Worm (Caenorhabditis elegans) whole organism, mixed stage, embryonic: Measurements from ENCODE around the gene Y49G5A.1.

Experiments
- bed-3 ChIP-seq: fragments of 200-800 bp; sonication (Bioruptor generic); optimal IDR thresholded peaks from 3 replicates; lab custom pipeline; 2018; ENCODE audit warnings: mild to moderate bottlenecking, missing genetic modification characterization, moderate library complexity, missing compliant biosample characterization
- ceh-39 ChIP-seq: fragments of 150-350 bp; optimal IDR thresholded peaks from 2 replicates; lab custom pipeline; 2014; ENCODE audit warnings: missing biosample characterization, missing genetic modification characterization
- ceh-43 ChIP-seq: fragments of 200-800 bp; sonication (Bioruptor generic); optimal IDR thresholded peaks from 2 replicates; lab custom pipeline; 2018; ENCODE audit warnings: mild to moderate bottlenecking, missing genetic modification characterization, moderate library complexity, missing compliant biosample characterization
- ces-1 ChIP-seq: fragments of 150-350 bp; optimal IDR thresholded peaks from 2 replicates; lab custom pipeline; 2014; ENCODE audit warnings: missing biosample characterization, missing genetic modification reagents, missing genetic modification characterization
- cnd-1 ChIP-seq: fragments of 200-800 bp; sonication (Bioruptor generic); optimal IDR thresholded peaks from 2 replicates; lab custom pipeline; 2018; ENCODE audit warnings: mild to moderate bottlenecking, missing genetic modification characterization, missing compliant biosample characterization
- drap-1 ChIP-seq: fragments of 200-800 bp; sonication (Bioruptor generic); optimal IDR thresholded peaks from 3 replicates; lab custom pipeline; 2018; ENCODE audit warnings: mild to moderate bottlenecking, missing genetic modification characterization, missing compliant biosample characterization
- elt-1 ChIP-seq: sonication (generic microtip); optimal IDR thresholded peaks from 2 replicates; lab custom pipeline; 2017; ENCODE audit warnings: missing genetic modification characterization, mild to moderate bottlenecking, missing compliant biosample characterization, antibody characterized with exemption, moderate library complexity, borderline replicate concordance; ENCODE audit not compliant: insufficient read depth
- elt-3 ChIP-seq: fragments of 150-350 bp; optimal IDR thresholded peaks from 2 replicates; lab custom pipeline; 2014; ENCODE audit warnings: missing biosample characterization, missing genetic modification characterization
- ham-2 ChIP-seq: fragments of 200-800 bp; sonication (Bioruptor generic); optimal IDR thresholded peaks from 2 replicates; lab custom pipeline; 2018; ENCODE audit warnings: mild to moderate bottlenecking, missing genetic modification characterization, missing compliant biosample characterization
- hlh-1 ChIP-seq: fragments of 150-350 bp; optimal IDR thresholded peaks from 2 replicates; lab custom pipeline; 2014; ENCODE audit warnings: missing biosample characterization, missing genetic modification reagents, missing genetic modification characterization
- lin-13 ChIP-seq: fragments of 150-350 bp; optimal IDR thresholded peaks from 2 replicates; lab custom pipeline; 2014; ENCODE audit warnings: missing biosample characterization, missing genetic modification characterization
- lin-32 ChIP-seq: fragments of 200-800 bp; sonication (Bioruptor generic); optimal IDR thresholded peaks from 2 replicates; lab custom pipeline; 2018; ENCODE audit warnings: mild to moderate bottlenecking, missing genetic modification characterization, missing compliant biosample characterization
- lsy-2 ChIP-seq: fragments of 150-350 bp; optimal IDR thresholded peaks from 2 replicates; lab custom pipeline; 2014; ENCODE audit warnings: missing biosample characterization, missing genetic modification characterization
- mab-5 ChIP-seq: fragments of 150-350 bp; optimal IDR thresholded peaks from 2 replicates; lab custom pipeline; 2014; ENCODE audit warnings: missing biosample characterization, missing genetic modification characterization
- mep-1 ChIP-seq: fragments of 150-350 bp; optimal IDR thresholded peaks from 2 replicates; lab custom pipeline; 2017; ENCODE audit warnings: missing biosample characterization, missing genetic modification reagents, missing genetic modification characterization, inconsistent platforms
- mls-2 ChIP-seq: sonication (generic microtip); optimal IDR thresholded peaks from 2 replicates; lab custom pipeline; 2016; ENCODE audit warnings: mild to moderate bottlenecking, missing genetic modification characterization, moderate library complexity, missing compliant biosample characterization
- nhr-12 ChIP-seq: fragments of 150-350 bp; optimal IDR thresholded peaks from 2 replicates; lab custom pipeline; 2014; ENCODE audit warnings: missing biosample characterization, missing genetic modification characterization
- nhr-2 ChIP-seq: fragments of 150-350 bp; optimal IDR thresholded peaks from 2 replicates; lab custom pipeline; 2014; ENCODE audit warnings: missing biosample characterization, missing genetic modification characterization
- nhr-237 ChIP-seq: fragments of 150-350 bp; optimal IDR thresholded peaks from 2 replicates; lab custom pipeline; 2014; ENCODE audit warnings: missing biosample characterization, missing genetic modification characterization
- nhr-28 ChIP-seq: fragments of 150-350 bp; optimal IDR thresholded peaks from 2 replicates; lab custom pipeline; 2014; ENCODE audit warnings: missing biosample characterization, missing genetic modification characterization
- nhr-76 ChIP-seq: sonication (generic microtip); optimal IDR thresholded peaks from 2 replicates; lab custom pipeline; 2017; ENCODE audit warnings: missing biosample characterization, missing genetic modification characterization
- pha-4 ChIP-seq: fragments of 150-350 bp; optimal IDR thresholded peaks from 2 replicates; lab custom pipeline; 2018; ENCODE audit warnings: missing biosample characterization, missing genetic modification reagents, missing genetic modification characterization
- sem-2 ChIP-seq: fragments of 200-800 bp; sonication (Bioruptor generic); optimal IDR thresholded peaks from 2 replicates; lab custom pipeline; 2018; ENCODE audit warnings: mild to moderate bottlenecking, missing genetic modification characterization, missing compliant biosample characterization
- snpc-4 ChIP-seq: fragments of 150-350 bp; optimal IDR thresholded peaks from 2 replicates; lab custom pipeline; 2014; ENCODE audit warnings: missing biosample characterization, missing genetic modification characterization
- sptf-1 ChIP-seq: sonication (generic microtip); optimal IDR thresholded peaks from 2 replicates; lab custom pipeline; 2017; ENCODE audit warnings: mild to moderate bottlenecking, missing genetic modification characterization, moderate library complexity, missing compliant biosample characterization
- unc-120 ChIP-seq: sonication (generic microtip); optimal IDR thresholded peaks from 2 replicates; lab custom pipeline; 2017; ENCODE audit warnings: missing genetic modification characterization, missing compliant biosample characterization; ENCODE audit not compliant: poor library complexity, severe bottlenecking
- unc-39 ChIP-seq: fragments of 150-350 bp; optimal IDR thresholded peaks from 2 replicates; lab custom pipeline; 2014; ENCODE audit warnings: missing biosample characterization, missing genetic modification characterization
- zip-8 ChIP-seq: fragments of 150-350 bp; optimal IDR thresholded peaks from 2 replicates; lab custom pipeline; 2014; ENCODE audit warnings: missing biosample characterization, missing genetic modification characterization
- ztf-11 ChIP-seq: fragments of 150-350 bp; optimal IDR thresholded peaks from 2 replicates; lab custom pipeline; 2014; ENCODE audit warnings: missing biosample characterization, missing genetic modification characterization

The Y49G5A.1 gene

ce11 chrV:5269024-5269535 lies 18.1 kb downstream of the Y49G5A.1 start, which contains the start of gene penr-1:
Gene penr-1, plus strand, starts transcription at chrV:5269485.
- no peak for TF ChIP-seq unc-120 (tag; lab: Kevin White, UChicago)
- TF ChIP-seq lsy-2 (tag; lab: Kevin White, UChicago) = peak; percentile 26
- peak; percentile 41 for TF ChIP-seq mep-1 (tag; lab: Kevin White, UChicago)
- no peak for TF ChIP-seq zip-8 (tag; lab: Kevin White, UChicago)
- no peak for TF ChIP-seq pha-4 (tag; lab: Kevin White, UChicago)
- TF ChIP-seq ces-1 = peak; percentile 50
- TF ChIP-seq lin-13 (tag; lab: Kevin White, UChicago) = peak; percentile 22
- TF ChIP-seq nhr-2 (tag; lab: Kevin White, UChicago) = no peak

ce11 chrV:5265581-5265980 lies 21.6 kb downstream of the Y49G5A.1 start, which contains the start of the genes srt-69 and B0238.12:
Gene srt-69, minus strand, starts transcription at chrV:5265681.
Gene B0238.12, plus strand, starts transcription at chrV:5265844.
- TF ChIP-seq elt-1 (tag; lab: Kevin White, UChicago) (no peak), nhr-12 (tag; lab: Kevin White, UChicago) (no peak), lin-13 (tag; lab: Kevin White, UChicago) (no peak), zip-8 (tag; lab: Kevin White, UChicago) (no peak), nhr-237 (tag; lab: Kevin White, UChicago) (no peak), sem-2 (GFP tag; lab: Kevin White, UChicago) (no peak), nhr-76 (no peak), pha-4 (tag; lab: Kevin White, UChicago) (no peak), cnd-1 (tag; lab: Kevin White, UChicago) (no peak), nhr-2 (tag; lab: Kevin White, UChicago) (no peak), ham-2 (GFP tag; lab: Kevin White, UChicago) (no peak), nhr-28 (tag; lab: Kevin White, UChicago) (no peak), mep-1 (tag; lab: Kevin White, UChicago) (no peak), bed-3 (GFP tag; lab: Kevin White, UChicago) (no peak), ceh-43 (GFP tag; lab: Kevin White, UChicago) (no peak), lin-32 (no peak), mls-2 (tag; lab: Kevin White, UChicago) (no peak), ceh-39 (tag; lab: Kevin White, UChicago) (no peak)
- TF ChIP-seq, all 35 proteins: peak for 0

- TF ChIP-seq nhr-76 (no peak), ztf-11 (no peak), elt-1 (tag; lab: Kevin White, UChicago) (no peak), sem-2 (GFP tag; lab: Kevin White, UChicago) (no peak), drap-1 (GFP tag; lab: Kevin White, UChicago) (no peak), nhr-12 (tag; lab: Kevin White, UChicago) (no peak), pha-4 (tag; lab: Kevin White, UChicago) (no peak), ceh-39 (tag; lab: Kevin White, UChicago) (no peak), mep-1 (tag; lab: Kevin White, UChicago) (no peak), sptf-1 (tag; lab: Kevin White, UChicago) (no peak), bed-3 (GFP tag; lab: Kevin White, UChicago) (no peak), hlh-1 (tag; lab: Kevin White, UChicago) (no peak), zip-8 (tag; lab: Kevin White, UChicago) (no peak), snpc-4 (tag; lab: Kevin White, UChicago) (no peak), unc-39 (tag; lab: Kevin White, UChicago) (no peak)
Measured at ce11 chrV:5262999-5263398, 24.2 kb downstream of the Y49G5A.1 start, which contains the start of gene cest-30. Gene cest-30, minus strand, starts transcription at chrV:5263099.

ce11 chrV:5259448-5259847 lies 27.7 kb downstream of the Y49G5A.1 start, which contains the start of gene srt-70:
Gene srt-70, minus strand, starts transcription at chrV:5259548.
- TF ChIP-seq sem-2 (GFP tag; lab: Kevin White, UChicago) = no peak
- no peak for TF ChIP-seq mep-1 (tag; lab: Kevin White, UChicago)
- TF ChIP-seq lsy-2 (tag; lab: Kevin White, UChicago) = no peak
- no peak for TF ChIP-seq nhr-237 (tag; lab: Kevin White, UChicago)
- TF ChIP-seq nhr-28 (tag; lab: Kevin White, UChicago) = no peak
- no peak for TF ChIP-seq elt-3 (tag; lab: Kevin White, UChicago)
- no peak for TF ChIP-seq ceh-39 (tag; lab: Kevin White, UChicago)
- no peak for TF ChIP-seq mab-5 (tag; lab: Kevin White, UChicago)
- no peak for TF ChIP-seq hlh-1 (tag; lab: Kevin White, UChicago)

- TF ChIP-seq ces-1 = no peak
- TF ChIP-seq unc-39 (tag; lab: Kevin White, UChicago) = no peak
- no peak for TF ChIP-seq sptf-1 (tag; lab: Kevin White, UChicago)
Measured at ce11 chrV:5257358-5257757, 29.8 kb downstream of the Y49G5A.1 start, which contains the start of gene srt-67. Gene srt-67, minus strand, starts transcription at chrV:5257458.
